Fruit fly (Drosophila melanogaster) whole organism, larva: ENCODE data around the gene CG31642.

ENCODE experiments used
- noc ChIP-seq: fragments of 200-800 bp; sonication (Bioruptor generic); optimal IDR thresholded peaks from 3 replicates; lab custom pipeline; 2019; ENCODE audit warnings: missing biosample characterization, mild to moderate bottlenecking, missing genetic modification characterization, moderate library complexity

Gene CG31642

DNA sequence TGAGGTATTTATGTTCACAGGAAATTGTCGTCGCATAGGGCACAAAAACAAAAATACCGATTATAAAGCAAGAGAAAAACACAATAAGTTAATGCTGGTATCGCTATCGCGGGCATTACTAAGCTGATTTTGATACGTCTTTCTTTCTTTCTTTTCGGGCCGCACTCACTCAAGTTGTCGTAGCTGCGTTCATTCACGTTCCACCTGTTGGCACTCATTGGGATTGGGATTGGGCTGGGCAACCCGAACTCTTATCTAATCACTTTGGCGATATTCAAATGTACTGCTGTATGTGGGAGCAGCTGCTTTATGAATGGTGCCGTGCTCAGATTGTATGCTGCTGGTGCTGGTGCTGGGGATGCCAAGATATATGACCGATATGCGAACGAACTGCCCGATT, 33.6 kb upstream of the CG31642 start:
- no peak for TF ChIP-seq noc (tag; lab: Kevin White, UChicago)

- TF ChIP-seq noc (tag; lab: Kevin White, UChicago) = peak; percentile 58
These were observed 32.5 kb upstream of the CG31642 start for dm6 chr2L:6085733-6086317.

DNA sequence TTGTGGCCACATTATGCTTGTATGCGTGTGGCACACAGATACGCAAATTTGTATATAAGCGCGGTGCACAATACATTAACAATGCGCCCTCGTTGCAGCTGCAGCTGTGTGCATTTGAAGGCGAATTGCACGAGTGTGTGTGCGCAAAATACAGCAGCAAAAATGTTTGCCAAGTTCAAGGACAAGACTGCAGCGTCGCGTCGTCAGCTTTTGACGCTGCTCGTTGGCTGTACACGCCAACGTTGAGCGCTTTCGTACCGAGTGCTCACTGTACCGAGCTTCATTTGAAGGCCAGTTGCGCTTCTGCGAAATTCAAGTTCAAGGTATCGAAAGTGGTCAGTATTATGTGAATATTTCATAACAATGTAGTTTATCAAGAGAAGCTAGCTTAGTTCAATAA, 31.5 kb upstream of the CG31642 start:
- TF ChIP-seq noc (tag; lab: Kevin White, UChicago) = no peak

DNA sequence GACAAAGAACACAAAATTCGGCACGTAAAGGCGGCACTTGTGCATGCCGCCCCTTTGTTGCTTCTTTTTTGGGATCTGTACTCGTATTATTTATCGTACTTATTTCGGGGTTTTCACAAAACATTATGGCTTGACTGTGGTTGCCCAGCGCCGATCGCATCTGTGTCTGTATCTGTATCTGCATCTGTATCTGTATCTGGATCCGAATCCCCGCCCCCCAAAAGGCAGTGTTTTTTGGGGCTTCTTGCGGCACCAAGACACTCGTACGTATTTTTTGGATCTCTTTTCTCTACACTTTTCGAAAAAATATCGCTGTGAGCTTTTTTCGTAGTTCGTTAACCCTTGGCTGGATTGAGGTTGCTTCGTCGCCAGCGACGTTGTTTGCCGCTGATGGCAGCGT, 30.6 kb upstream of the CG31642 start:
- no peak for TF ChIP-seq noc (tag; lab: Kevin White, UChicago)

DNA sequence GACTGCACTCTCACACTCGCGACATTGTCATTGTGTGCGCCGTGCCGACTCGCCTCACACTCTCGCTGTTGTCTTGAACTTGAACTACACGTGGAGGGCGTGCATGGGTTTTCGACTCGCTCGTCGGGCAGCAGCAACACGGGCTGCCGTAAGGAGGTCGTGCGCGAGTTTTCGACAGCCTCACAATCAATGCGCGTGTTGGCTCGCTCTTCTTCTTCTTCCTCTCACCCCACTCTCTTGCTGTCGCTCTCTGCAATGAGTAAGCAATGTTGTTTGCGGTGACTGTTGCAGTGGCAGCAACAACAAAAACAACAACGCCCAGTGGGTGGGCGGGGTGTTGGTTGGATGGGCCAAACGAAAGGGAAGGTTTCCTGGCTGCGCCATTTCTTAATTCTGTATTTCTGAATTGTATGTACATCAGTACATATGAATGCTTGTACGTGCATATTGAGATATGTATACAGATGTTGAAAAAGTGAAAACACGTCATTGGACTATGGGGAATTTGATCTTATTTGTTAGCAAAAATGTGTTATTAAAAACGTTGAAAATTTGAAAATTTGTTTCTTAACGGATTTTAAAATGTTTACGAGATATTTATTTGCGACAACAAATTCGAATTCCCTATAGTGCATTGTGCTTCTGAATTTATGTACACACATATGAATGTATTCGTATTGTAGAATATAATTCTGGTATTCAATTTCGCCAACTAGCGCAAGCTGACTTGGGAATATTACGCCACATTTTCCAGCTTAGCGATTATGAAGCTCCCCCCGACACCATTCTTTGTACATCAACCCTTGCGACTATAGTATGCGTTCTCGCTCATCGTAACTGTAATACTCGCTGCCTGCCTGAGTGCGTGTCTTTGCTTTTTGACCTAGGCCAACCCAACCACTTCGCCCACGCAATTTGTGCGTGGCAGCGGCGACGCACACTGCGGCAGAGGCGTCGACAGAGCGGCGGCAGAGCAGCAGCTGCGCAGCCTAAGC, 29.6 kb upstream of the CG31642 start:
- peak; percentile 65 for TF ChIP-seq noc (tag; lab: Kevin White, UChicago)

DNA sequence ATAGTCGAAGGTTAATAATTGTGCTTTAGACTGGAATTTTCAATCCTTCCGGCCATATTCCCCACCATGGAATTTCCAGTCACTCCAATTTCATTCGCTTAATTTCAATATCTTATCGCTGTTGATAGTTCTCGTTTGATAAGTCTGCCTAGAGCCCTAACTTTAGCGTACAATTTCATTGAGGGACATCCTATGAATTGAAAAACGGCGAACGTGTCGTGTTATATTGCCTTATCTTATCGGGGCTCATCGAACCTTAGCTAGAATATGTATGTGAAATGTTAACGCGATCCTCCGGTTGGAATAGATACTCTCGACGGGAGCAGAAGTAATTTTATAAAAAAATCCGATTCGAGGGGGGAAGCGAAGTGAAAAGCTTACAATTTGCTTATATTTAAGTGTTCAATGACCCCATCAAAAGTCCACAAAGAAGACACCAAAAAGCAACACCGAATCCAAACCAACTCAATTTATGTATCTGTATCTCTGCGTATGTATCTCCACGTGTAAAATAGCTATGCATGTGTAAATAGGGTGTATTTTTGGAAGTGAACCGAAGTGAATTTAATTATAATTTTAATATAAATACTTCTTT, 28.6 kb upstream of the CG31642 start:
- TF ChIP-seq noc (tag; lab: Kevin White, UChicago) = no peak

DNA sequence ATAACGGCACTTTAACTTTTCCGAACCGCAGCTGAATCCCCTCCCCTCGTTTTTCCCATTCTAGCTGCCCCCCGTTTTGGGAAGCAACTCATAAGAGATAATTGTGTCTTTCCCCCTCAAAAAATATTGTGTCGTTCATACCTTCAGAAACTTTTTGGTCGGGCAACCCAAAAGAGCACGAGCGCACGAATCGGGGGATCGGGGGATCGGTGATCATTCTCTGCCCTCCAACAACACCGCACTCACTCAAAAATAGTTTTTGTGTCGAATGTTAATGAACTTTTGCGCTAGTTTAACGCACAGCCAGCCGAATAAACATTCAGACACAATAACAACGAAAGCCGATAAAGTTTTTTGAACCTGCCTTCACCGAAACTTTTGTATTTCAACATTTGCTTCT, 27.9 kb upstream of the CG31642 start:
- peak; percentile 22 for TF ChIP-seq noc (tag; lab: Kevin White, UChicago)

- TF ChIP-seq noc (tag; lab: Kevin White, UChicago) = no peak
These were observed 27.3 kb upstream of the CG31642 start, which contains the start of gene CG45075 for dm6 chr2L:6090786-6091716. CG45075 (plus strand) TSS chr2L:6091412.

DNA sequence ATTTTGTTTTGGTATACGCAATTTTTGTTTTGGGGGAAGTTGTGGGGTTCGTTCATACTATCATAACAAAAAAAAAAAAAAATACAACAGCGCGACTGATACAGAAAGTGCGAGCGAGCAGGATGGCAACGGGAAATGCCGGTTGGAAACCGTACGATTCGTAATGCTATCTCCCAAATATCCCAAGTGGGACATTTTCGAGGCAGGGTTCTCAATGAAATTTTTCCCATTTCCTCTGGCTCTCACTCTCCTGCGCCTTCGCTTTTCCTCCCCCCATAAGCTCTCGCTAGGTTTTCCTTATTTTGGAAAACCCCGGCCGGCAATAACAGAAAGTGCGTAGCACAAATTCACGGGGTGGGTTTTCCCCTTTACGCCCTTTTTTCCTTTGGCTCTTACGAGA, 26.0 kb upstream of the CG31642 start:
- TF ChIP-seq noc (tag; lab: Kevin White, UChicago) = no peak

DNA sequence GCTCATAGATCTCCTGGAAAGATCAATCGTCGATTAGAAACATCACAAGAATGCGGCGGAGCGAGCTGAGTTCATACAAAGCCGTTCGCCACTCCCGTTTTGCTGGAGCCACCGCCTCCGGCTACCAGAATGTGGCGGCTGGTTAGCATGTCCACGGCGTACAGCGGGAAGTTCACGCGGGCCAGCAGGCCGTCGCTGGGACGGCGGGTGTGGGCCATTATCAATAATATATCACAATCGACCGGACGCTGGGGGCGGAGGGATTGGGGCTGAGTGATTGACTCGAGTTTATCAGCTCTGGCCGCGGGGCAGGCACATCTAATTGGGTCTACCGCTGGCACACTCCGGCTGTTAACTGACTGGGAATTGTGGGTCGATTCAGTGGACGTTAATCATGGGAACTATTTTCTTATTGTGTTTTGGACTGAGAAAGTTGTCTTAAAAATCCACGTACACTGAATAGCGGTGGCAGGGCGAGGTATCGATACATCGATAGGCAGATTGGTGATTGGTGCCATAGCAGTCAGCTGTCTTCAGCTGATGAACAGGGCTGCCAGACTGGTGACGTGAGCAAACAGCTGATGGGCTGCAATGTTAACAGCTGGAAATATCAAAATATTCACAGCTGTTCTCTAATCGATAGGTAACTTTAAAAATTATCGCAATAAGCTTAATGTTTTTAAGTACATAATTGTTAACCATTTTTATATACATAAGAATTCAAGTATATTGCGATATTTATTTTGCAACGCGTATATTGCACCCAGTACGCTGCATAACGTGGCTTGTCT, 19.6 kb upstream of the CG31642 start, which contains the start of gene CG9175:
Gene CG9175 (minus strand): TSS at position 488 of the 791 bp plus-strand sequence.
- TF ChIP-seq noc (tag; lab: Kevin White, UChicago) = peak; percentile 56

dm6 chr2L:6099270-6099644, 19.1 kb upstream of the CG31642 start:
- TF ChIP-seq noc (tag; lab: Kevin White, UChicago) = no peak

dm6 chr2L:6100202-6100689, 18.1 kb upstream of the CG31642 start, which contains the start of gene stai:
stai (plus strand) TSS chr2L:6100377.
- TF ChIP-seq noc (tag; lab: Kevin White, UChicago) = no peak

dm6 chr2L:6109313-6109847, 8.9 kb upstream of the CG31642 start:
- no peak for TF ChIP-seq noc (tag; lab: Kevin White, UChicago)

dm6 chr2L:6110781-6111180, 7.5 kb upstream of the CG31642 start:
- no peak for TF ChIP-seq noc (tag; lab: Kevin White, UChicago)
